Fruit fly (Drosophila melanogaster): Measurements from ENCODE around the gene CG4553.

Gene CG4553

dm6 chr3R:25445546-25446400 lies 30.9 kb downstream of the CG4553 start (continued):
- peak; percentile 3 for TF ChIP-seq twi (tag; optimal IDR thresholded peaks at IDR 0.05)
- TF ChIP-seq esg (GFP tag; conservative IDR thresholded peaks at IDR 0.05), result peak; percentile 61
- TF ChIP-seq CG8924 (tag; optimal IDR thresholded peaks at IDR 0.05), result peak; percentile 44
- peak; percentile 69; the same call in 1 of the 2 replicates for TF ChIP-seq chm (GFP tag; IDR thresholded peaks at IDR 0.05)
- no peak for TF ChIP-seq hkb (optimal IDR thresholded peaks at IDR 0.05)
- TF ChIP-seq hkb (GFP tag; IDR thresholded peaks at IDR 0.05), result peak; percentile 78
- no peak for TF ChIP-seq Poxn (GFP tag; IDR thresholded peaks at IDR 0.05)
- TF ChIP-seq Asciz (GFP tag; optimal IDR thresholded peaks at IDR 0.05), result peak; percentile 62
- peak; percentile 27 for TF ChIP-seq CG15269 (tag; optimal IDR thresholded peaks at IDR 0.05)
- peak; percentile 53 for TF ChIP-seq Rx (GFP tag; IDR thresholded peaks at IDR 0.05)
- peak; percentile 39 for TF ChIP-seq CG10565 (GFP tag; optimal IDR thresholded peaks at IDR 0.05)
- peak; percentile 86 for TF ChIP-seq zfh1 (GFP tag; IDR thresholded peaks at IDR 0.05)
- peak; percentile 83 for TF ChIP-seq Ssrp (tag; optimal IDR thresholded peaks at IDR 0.05)
- peak; percentile 16; the same call in 1 of the 3 replicates for TF ChIP-seq CG7963 (GFP tag; IDR thresholded peaks at IDR 0.05; ENCODE audit: partially characterized antibody)
- peak; percentile 84; the same call in 2 of the 3 replicates for TF ChIP-seq ci (GFP tag; IDR thresholded peaks at IDR 0.05)
- TF ChIP-seq fd3F (GFP tag; optimal IDR thresholded peaks at IDR 0.05), result no peak
- peak; percentile 23 for TF ChIP-seq ems (GFP tag; optimal IDR thresholded peaks at IDR 0.05)
- TF ChIP-seq CG1792 (GFP tag; optimal IDR thresholded peaks at IDR 0.05), result peak; percentile 33
- TF ChIP-seq Taf1 (GFP tag; IDR thresholded peaks at IDR 0.05), result no peak
- TF ChIP-seq CG31365 (tag; optimal IDR thresholded peaks at IDR 0.05), result no peak
- no peak for TF ChIP-seq toy (GFP tag; IDR thresholded peaks at IDR 0.05)
- no peak for TF ChIP-seq CG9932 (GFP tag; IDR thresholded peaks at IDR 0.05)
- TF ChIP-seq nerfin-1 (tag; optimal IDR thresholded peaks at IDR 0.05), result peak; percentile 41
- TF ChIP-seq CG10274 (GFP tag; optimal IDR thresholded peaks at IDR 0.05), result no peak
- TF ChIP-seq Abd-B (GFP tag; optimal IDR thresholded peaks at IDR 0.05), result peak; percentile 66
- TF ChIP-seq Lpt (GFP tag; optimal IDR thresholded peaks at IDR 0.05), result no peak
- TF ChIP-seq gro (GFP tag; optimal IDR thresholded peaks at IDR 0.05), result no peak
- TF ChIP-seq mam (GFP tag; optimal IDR thresholded peaks at IDR 0.05), result peak; percentile 51
- peak; percentile 96 for TF ChIP-seq CG5180 (GFP tag; optimal IDR thresholded peaks at IDR 0.05)
- TF ChIP-seq caup (GFP tag; optimal IDR thresholded peaks at IDR 0.05; ENCODE audit: severe bottlenecking), result no peak
- TF ChIP-seq MBD-R2 (GFP tag; IDR thresholded peaks at IDR 0.05), result no peak
- no peak for TF ChIP-seq CG11456 (GFP tag; IDR thresholded peaks at IDR 0.05)
- TF ChIP-seq CG11247 (GFP tag; IDR thresholded peaks at IDR 0.05), result 0 out of 2 replicates have a peak, but pooled peaks have one; percentile 6
- TF ChIP-seq wdn (GFP tag; IDR thresholded peaks at IDR 0.05), result no peak
- no peak for TF ChIP-seq usp (GFP tag; optimal IDR thresholded peaks at IDR 0.05)
- no peak for TF ChIP-seq CG6791 (GFP tag; IDR thresholded peaks at IDR 0.05; ENCODE audit: partially characterized antibody)
- no peak for TF ChIP-seq br (optimal IDR thresholded peaks at IDR 0.05)
- TF ChIP-seq Dip2 (GFP tag; IDR thresholded peaks at IDR 0.05), result no peak
- TF ChIP-seq CG17385 (GFP tag; optimal IDR thresholded peaks at IDR 0.05), result peak; percentile 32
- no peak for TF ChIP-seq CG4730 (GFP tag; IDR thresholded peaks at IDR 0.05)
- peak; percentile 76 for TF ChIP-seq row (GFP tag; IDR thresholded peaks at IDR 0.05)
- no peak for TF ChIP-seq Ets97D (GFP tag; optimal IDR thresholded peaks at IDR 0.05)
- no peak for TF ChIP-seq CG3281 (GFP tag; optimal IDR thresholded peaks at IDR 0.05)
- no peak for TF ChIP-seq ftz-f1 (GFP tag; optimal IDR thresholded peaks at IDR 0.05)
- TF ChIP-seq CG6654 (GFP tag; optimal IDR thresholded peaks at IDR 0.05), result peak; percentile 57
- no peak; the same call in 1 of the 2 replicates for TF ChIP-seq nerfin-2 (GFP tag; IDR thresholded peaks at IDR 0.05; ENCODE audit: partially characterized antibody)
- TF ChIP-seq lmd (GFP tag; IDR thresholded peaks at IDR 0.05), result no peak; the same call in 1 of the 2 replicates
- TF ChIP-seq her (GFP tag; optimal IDR thresholded peaks at IDR 0.05), result peak; percentile 7
- TF ChIP-seq repo (GFP tag; optimal IDR thresholded peaks at IDR 0.05), result no peak
- peak; percentile 47 for TF ChIP-seq CG10462 (GFP tag; optimal IDR thresholded peaks at IDR 0.05)

All from whole organism, embryonic.